Fruit fly (Drosophila melanogaster) whole organism, embryonic: ENCODE measurements around the gene CG2652.

Experiments used
- Bgb ChIP-seq: fragments of 200-800 bp; sonication (Bioruptor generic); IDR thresholded peaks from 2 replicates; pipeline ENCODE4 v1.3.6; 2022; ENCODE audit warnings: missing biosample characterization, missing genetic modification characterization; ENCODE audit not compliant: partially characterized antibody
- CG10431 ChIP-seq: fragments of 200-800 bp; sonication (Bioruptor generic); optimal IDR thresholded peaks from 3 replicates; lab custom pipeline; 2018; ENCODE audit warnings: missing biosample characterization, mild to moderate bottlenecking, missing genetic modification characterization
- CG11695 ChIP-seq: fragments of 200-800 bp; sonication (Bioruptor generic); IDR thresholded peaks from 3 replicates; pipeline ENCODE4 v1.3.6; 2022; ENCODE audit warnings: missing biosample characterization, missing genetic modification characterization
- CG12659 ChIP-seq: fragments of 200-800 bp; sonication (Bioruptor generic); optimal IDR thresholded peaks from 3 replicates; lab custom pipeline; 2017; ENCODE audit warnings: mild to moderate bottlenecking, missing biosample characterization, missing genetic modification reagents, missing genetic modification characterization
- CG14050 ChIP-seq: fragments of 200-800 bp; sonication (Bioruptor generic); IDR thresholded peaks from 3 replicates; pipeline ENCODE4 v1.3.6; 2022; ENCODE audit warnings: missing biosample characterization, missing genetic modification characterization
- CG14965 ChIP-seq: fragments of 200-800 bp; sonication (Bioruptor generic); optimal IDR thresholded peaks from 2 replicates; lab custom pipeline; 2016; ENCODE audit warnings: missing biosample characterization, missing genetic modification characterization, borderline replicate concordance
- CG15011 ChIP-seq: fragments of 200-800 bp; sonication (Bioruptor generic); optimal IDR thresholded peaks from 3 replicates; lab custom pipeline; 2018; ENCODE audit warnings: missing biosample characterization, mild to moderate bottlenecking, missing genetic modification characterization
- CG15696 ChIP-seq: fragments of 200-800 bp; sonication (Bioruptor generic); optimal IDR thresholded peaks from 2 replicates; lab custom pipeline; 2019; ENCODE audit warnings: missing biosample characterization, mild to moderate bottlenecking, missing genetic modification characterization, moderate library complexity
- CG16779 ChIP-seq: fragments of 200-800 bp; sonication (Bioruptor generic); IDR thresholded peaks from 2 replicates; pipeline ENCODE4 v1.3.6; 2022; ENCODE audit warnings: missing biosample characterization, missing genetic modification characterization
- CG16815 ChIP-seq: fragments of 200-800 bp; sonication (Bioruptor generic); optimal IDR thresholded peaks from 3 replicates; lab custom pipeline; 2017; ENCODE audit warnings: missing biosample characterization, mild to moderate bottlenecking, missing genetic modification characterization
- CG18262 ChIP-seq: fragments of 200-800 bp; optimal IDR thresholded peaks from 3 replicates; lab custom pipeline; 2019; ENCODE audit warnings: missing biosample characterization, mild to moderate bottlenecking, missing genetic modification characterization, moderate library complexity
- CG18476 ChIP-seq: fragments of 200-800 bp; sonication (Bioruptor generic); optimal IDR thresholded peaks from 2 replicates; lab custom pipeline; 2016; ENCODE audit warnings: missing biosample characterization, mild to moderate bottlenecking, missing genetic modification characterization
- CG2875 ChIP-seq: fragments of 200-800 bp; sonication (Bioruptor generic); optimal IDR thresholded peaks from 2 replicates; lab custom pipeline; 2017; ENCODE audit warnings: missing biosample characterization, mild to moderate bottlenecking, missing genetic modification characterization, missing genetic modification reagents
- CG3847 ChIP-seq: fragments of 200-800 bp; sonication (Bioruptor generic); IDR thresholded peaks from 2 replicates; pipeline ENCODE4 v1.3.6; 2022; ENCODE audit warnings: missing biosample characterization, missing genetic modification characterization
- CG6254 ChIP-seq: fragments of 200-800 bp; sonication (Bioruptor generic); optimal IDR thresholded peaks from 3 replicates; lab custom pipeline; 2017; ENCODE audit warnings: mild to moderate bottlenecking, missing biosample characterization, missing genetic modification reagents, missing genetic modification characterization
- CG8290 ChIP-seq, 3 experiments: fragments of 200-800 bp; sonication (Bioruptor generic); optimal IDR thresholded peaks; 2 replicates each; lab custom pipeline; 2016 to 2019; ENCODE audit warnings: missing biosample characterization in 3 of 3, missing genetic modification characterization in 3 of 3, mild to moderate bottlenecking in 2 of 3, moderate library complexity in 1 of 3
- CG9932 ChIP-seq: fragments of 200-800 bp; sonication (Bioruptor generic); IDR thresholded peaks from 2 replicates; pipeline ENCODE4 v1.3.6; 2022; ENCODE audit warnings: missing biosample characterization, missing genetic modification characterization
- CHES-1-like ChIP-seq: fragments of 200-800 bp; sonication (Bioruptor generic); optimal IDR thresholded peaks from 2 replicates; lab custom pipeline; 2016; ENCODE audit warnings: missing biosample characterization, missing genetic modification characterization
- CkIIα-i1 ChIP-seq: fragments of 200-800 bp; sonication (Bioruptor generic); IDR thresholded peaks from 2 replicates; pipeline ENCODE4 v1.3.6; 2022; ENCODE audit warnings: missing biosample characterization, missing genetic modification characterization
- Dad ChIP-seq: fragments of 200-800 bp; sonication (Bioruptor generic); optimal IDR thresholded peaks from 3 replicates; lab custom pipeline; 2016; ENCODE audit warnings: missing biosample characterization, missing genetic modification characterization
- Dbx ChIP-seq: fragments of 200-800 bp; sonication (Bioruptor generic); IDR thresholded peaks from 3 replicates; pipeline ENCODE4 v1.3.6; 2022; ENCODE audit warnings: missing biosample characterization, missing genetic modification characterization
- Dp ChIP-seq: fragments of 200-800 bp; sonication (Bioruptor generic); optimal IDR thresholded peaks from 2 replicates; lab custom pipeline; 2018; ENCODE audit warnings: missing biosample characterization, mild to moderate bottlenecking, missing genetic modification characterization, moderate library complexity
- Fer2 ChIP-seq: fragments of 200-800 bp; sonication (Bioruptor generic); optimal IDR thresholded peaks from 2 replicates; lab custom pipeline; 2018; ENCODE audit warnings: missing biosample characterization, mild to moderate bottlenecking, missing genetic modification characterization, moderate library complexity
- HmgZ ChIP-seq: fragments of 200-800 bp; sonication (Bioruptor generic); optimal IDR thresholded peaks from 2 replicates; lab custom pipeline; 2018; ENCODE audit warnings: missing biosample characterization, mild to moderate bottlenecking, missing genetic modification characterization
- Jarid2 ChIP-seq: fragments of 200-800 bp; sonication (Bioruptor generic); optimal IDR thresholded peaks from 3 replicates; lab custom pipeline; 2017; ENCODE audit warnings: mild to moderate bottlenecking, missing biosample characterization, missing genetic modification reagents, missing genetic modification characterization
- Lim3 ChIP-seq: fragments of 200-800 bp; sonication (Bioruptor generic); IDR thresholded peaks from 2 replicates; pipeline ENCODE4 v1.3.6; 2022; ENCODE audit warnings: missing biosample characterization, missing genetic modification characterization
- Lpt ChIP-seq: fragments of >200 bp; optimal IDR thresholded peaks from 2 replicates; lab custom pipeline; 2018; ENCODE audit warnings: missing biosample characterization, missing genetic modification characterization
- Nf-YB ChIP-seq: fragments of 200-800 bp; sonication (Bioruptor generic); optimal IDR thresholded peaks from 3 replicates; lab custom pipeline; 2019; ENCODE audit warnings: missing biosample characterization, mild to moderate bottlenecking, missing genetic modification characterization, moderate library complexity
- Oaz ChIP-seq: fragments of 200-800 bp; sonication (Bioruptor generic); IDR thresholded peaks from 2 replicates; pipeline ENCODE4 v1.3.6; 2022; ENCODE audit warnings: missing biosample characterization, missing genetic modification characterization
- Pdp1 ChIP-seq, 2 experiments: fragments of 200-800 bp; sonication (Bioruptor generic); optimal IDR thresholded peaks; 3 replicates each; lab custom pipeline; 2016; ENCODE audit warnings: missing biosample characterization in 2 of 2, missing genetic modification characterization in 2 of 2, mild to moderate bottlenecking in 1 of 2, moderate library complexity in 1 of 2
- Ravus ChIP-seq: fragments of 200-800 bp; sonication (Bioruptor generic); IDR thresholded peaks from 2 replicates; pipeline ENCODE4 v1.3.6; 2022; ENCODE audit warnings: missing biosample characterization, missing genetic modification characterization
- Sin3A ChIP-seq: fragments of >200 bp; optimal IDR thresholded peaks from 2 replicates; lab custom pipeline; 2018
- Sry-δ ChIP-seq: fragments of 200-800 bp; sonication (Bioruptor generic); optimal IDR thresholded peaks from 2 replicates; lab custom pipeline; 2016; ENCODE audit warnings: missing biosample characterization, missing genetic modification characterization
- Xrp1 ChIP-seq: fragments of 200-800 bp; sonication (Bioruptor generic); IDR thresholded peaks from 2 replicates; pipeline ENCODE4 v1.3.6; 2022; ENCODE audit warnings: missing biosample characterization, missing genetic modification characterization
- YL-1 ChIP-seq: fragments of 200-800 bp; sonication (Bioruptor generic); optimal IDR thresholded peaks from 3 replicates; lab custom pipeline; 2017; ENCODE audit warnings: missing biosample characterization, mild to moderate bottlenecking, missing genetic modification characterization
- al ChIP-seq: fragments of 200-800 bp; sonication (Bioruptor generic); IDR thresholded peaks from 2 replicates; pipeline ENCODE4 v1.3.6; 2022; ENCODE audit warnings: missing biosample characterization, missing genetic modification characterization
- ap ChIP-seq: fragments of 200-800 bp; sonication (Bioruptor generic); IDR thresholded peaks from 2 replicates; pipeline ENCODE4 v1.3.6; 2022; ENCODE audit warnings: missing biosample characterization, missing genetic modification characterization
- bbx ChIP-seq: fragments of 200-800 bp; sonication (Bioruptor generic); IDR thresholded peaks from 2 replicates; pipeline ENCODE4 v1.3.6; 2022; ENCODE audit warnings: missing biosample characterization, missing genetic modification characterization; ENCODE audit not compliant: partially characterized antibody
- disco-r ChIP-seq: fragments of 200-800 bp; sonication (Bioruptor generic); optimal IDR thresholded peaks from 2 replicates; lab custom pipeline; 2016; ENCODE audit warnings: missing biosample characterization, missing genetic modification characterization
- ftz-f1 ChIP-seq: fragments of 200-800 bp; sonication (Bioruptor generic); optimal IDR thresholded peaks from 2 replicates; lab custom pipeline; 2016; ENCODE audit warnings: missing biosample characterization, missing genetic modification characterization
- grn ChIP-seq: fragments of 200-800 bp; sonication (Bioruptor generic); optimal IDR thresholded peaks from 3 replicates; lab custom pipeline; 2017; ENCODE audit warnings: missing biosample characterization, missing genetic modification characterization
- gsb-n ChIP-seq: fragments of 200-800 bp; sonication (Bioruptor generic); optimal IDR thresholded peaks from 3 replicates; lab custom pipeline; 2018; ENCODE audit warnings: missing biosample characterization, mild to moderate bottlenecking, missing genetic modification characterization
- h ChIP-seq: fragments of >200 bp; optimal IDR thresholded peaks from 2 replicates; lab custom pipeline; 2017
- her ChIP-seq: fragments of 200-800 bp; sonication (Bioruptor generic); optimal IDR thresholded peaks from 2 replicates; lab custom pipeline; 2016; ENCODE audit warnings: missing biosample characterization, missing genetic modification characterization
- insv ChIP-seq, 2 experiments: fragments of 200-800 bp; sonication (Bioruptor generic); optimal IDR thresholded peaks; 3 replicates each; lab custom pipeline; 2016 to 2018; ENCODE audit warnings: missing biosample characterization in 2 of 2, missing genetic modification characterization in 2 of 2
- mld ChIP-seq: fragments of 200-800 bp; sonication (Bioruptor generic); IDR thresholded peaks from 3 replicates; pipeline ENCODE4 v1.3.6; 2022; ENCODE audit warnings: missing biosample characterization, missing genetic modification characterization; ENCODE audit not compliant: partially characterized antibody
- psq ChIP-seq: fragments of 200-800 bp; sonication (Bioruptor generic); optimal IDR thresholded peaks from 2 replicates; lab custom pipeline; 2017; ENCODE audit warnings: missing biosample characterization, missing genetic modification characterization
- tx ChIP-seq: fragments of 200-800 bp; sonication (Bioruptor generic); optimal IDR thresholded peaks from 2 replicates; lab custom pipeline; 2016; ENCODE audit warnings: missing biosample characterization, missing genetic modification characterization
- vnd ChIP-seq: fragments of 200-800 bp; sonication (Bioruptor generic); IDR thresholded peaks from 3 replicates; pipeline ENCODE4 v1.3.6; 2022; ENCODE audit warnings: missing biosample characterization, missing genetic modification characterization; ENCODE audit not compliant: partially characterized antibody

CG2652 gene

dm6 chrX:2646022-2646761 is 36.5 kb downstream of the CG2652 start (continued):
- TF ChIP-seq CG14050 = peak; percentile 95
- peak; percentile 96 for TF ChIP-seq tx (GFP tag; lab: Kevin White, UChicago)
- TF ChIP-seq her = peak; percentile 96
- peak; percentile 97 for TF ChIP-seq CHES-1-like (GFP tag; lab: Kevin White, UChicago)
- no peak for TF ChIP-seq Sin3A (lab: Kevin White, UChicago)
- peak; percentile 96 for TF ChIP-seq Dbx (GFP tag; lab: Robert Waterston, UW)
- peak; percentile 94 for TF ChIP-seq CG15011 (GFP tag; lab: Kevin White, UChicago)
- peak; percentile 90 for TF ChIP-seq Lim3 (GFP tag; lab: Robert Waterston, UW)
- TF ChIP-seq psq (GFP tag; lab: Kevin White, UChicago) = peak; percentile 79
- TF ChIP-seq Sry-δ (GFP tag; lab: Kevin White, UChicago) = peak; percentile 62
- TF ChIP-seq CG8290 (GFP tag; optimal IDR thresholded peaks at IDR 0.05; lab: Kevin White, UChicago) = peak; percentile 90
- TF ChIP-seq CG8290 (tag; optimal IDR thresholded peaks at IDR 0.05; lab: Kevin White, UChicago) = peak; percentile 89 to 99
- peak; percentile 99 for TF ChIP-seq HmgZ (tag; lab: Kevin White, UChicago)
- peak; percentile 97 for TF ChIP-seq CG18262 (tag; lab: Kevin White, UChicago)
- peak; percentile 96 for TF ChIP-seq CG3847 (GFP tag; lab: Robert Waterston, UW)
- TF ChIP-seq gsb-n (tag; lab: Kevin White, UChicago) = peak; percentile 96
- peak; percentile 93 for TF ChIP-seq ap (GFP tag; lab: Robert Waterston, UW)
- peak; percentile 96 for TF ChIP-seq CG9932 (GFP tag; lab: Robert Waterston, UW)
- TF ChIP-seq Xrp1 (GFP tag; lab: Robert Waterston, UW) = peak; percentile 97
- peak; percentile 59; the same call in 1 of the 2 replicates for TF ChIP-seq bbx (GFP tag; lab: Robert Waterston, UW)
- peak; percentile 87 for TF ChIP-seq Nf-YB
- TF ChIP-seq mld (GFP tag; lab: Robert Waterston, UW) = peak; percentile 60; the same call in 1 of the 3 replicates
- peak; percentile 87 for TF ChIP-seq Jarid2
- TF ChIP-seq Bgb (GFP tag; lab: Robert Waterston, UW) = peak; percentile 82
- TF ChIP-seq Dad (GFP tag; lab: Kevin White, UChicago) = peak; percentile 96
- TF ChIP-seq Lpt (GFP tag; lab: Kevin White, UChicago) = no peak
- no peak for TF ChIP-seq h (lab: Kevin White, UChicago)
- peak; percentile 81 for TF ChIP-seq Ravus (GFP tag; lab: Robert Waterston, UW)
- TF ChIP-seq CkIIα-i1 (GFP tag; lab: Robert Waterston, UW) = peak; percentile 69
- peak; percentile 73 for TF ChIP-seq grn
- peak; percentile 91 for TF ChIP-seq CG18476 (GFP tag; lab: Kevin White, UChicago)
- TF ChIP-seq Oaz (GFP tag; lab: Robert Waterston, UW) = peak; percentile 96
- TF ChIP-seq CG2875 (GFP tag; lab: Kevin White, UChicago) = peak; percentile 96
- TF ChIP-seq CG14965 (GFP tag; lab: Kevin White, UChicago) = peak; percentile 78
- TF ChIP-seq insv (GFP tag; optimal IDR thresholded peaks at IDR 0.05; lab: Kevin White, UChicago) = peak; percentile 56 to 76
- peak; percentile 89 to 95 for TF ChIP-seq Pdp1 (GFP tag; optimal IDR thresholded peaks at IDR 0.05; lab: Kevin White, UChicago)
- peak; percentile 87 for TF ChIP-seq ftz-f1 (GFP tag; lab: Kevin White, UChicago)
- TF ChIP-seq CG15696 = peak; percentile 74
- peak; percentile 95 for TF ChIP-seq al
- TF ChIP-seq CG16815 (GFP tag; lab: Kevin White, UChicago) = peak; percentile 95
- peak; percentile 87 for TF ChIP-seq Fer2 (tag; lab: Kevin White, UChicago)
- peak; percentile 95 for TF ChIP-seq disco-r
- TF ChIP-seq YL-1 (GFP tag; lab: Kevin White, UChicago) = peak; percentile 91
- peak; percentile 99 for TF ChIP-seq CG12659 (GFP tag; lab: Kevin White, UChicago)
- TF ChIP-seq Dp (GFP tag; lab: Kevin White, UChicago) = peak; percentile 28
- peak; percentile 55 for TF ChIP-seq vnd (GFP tag; lab: Robert Waterston, UW)
- peak; percentile 88 for TF ChIP-seq CG10431 (GFP tag; lab: Kevin White, UChicago)
- TF ChIP-seq CG11695 (GFP tag; lab: Robert Waterston, UW) = peak; percentile 97
- peak; percentile 92 for TF ChIP-seq CG6254 (GFP tag; lab: Kevin White, UChicago)
- peak; percentile 94 for TF ChIP-seq CG16779
